Worm (Caenorhabditis elegans): Measurements from ENCODE around the gene C11G6.2.

DNA sequence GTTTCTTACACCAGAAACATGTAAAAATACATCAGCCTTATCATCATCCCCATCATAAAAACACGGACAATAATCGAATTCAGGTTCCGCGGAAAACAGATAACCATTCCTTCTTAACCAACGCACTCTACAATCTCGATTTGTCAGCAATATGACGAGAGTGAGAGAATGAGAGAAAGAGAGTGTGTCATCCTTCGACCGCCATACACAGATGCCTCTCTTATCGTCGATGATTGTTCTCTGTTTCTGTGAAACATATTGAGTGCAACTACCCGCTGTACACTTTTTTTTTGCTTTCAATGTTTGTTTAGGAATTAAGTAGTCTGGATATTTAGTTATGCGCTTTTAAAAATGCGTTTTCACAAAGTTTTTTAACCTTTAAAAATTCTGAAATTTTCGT is 20.6 kb downstream of the C11G6.2 start:
- TF ChIP-seq ztf-1 (GFP tag; conservative IDR thresholded peaks at IDR 0.05) = no peak
- TF ChIP-seq dmd-4 (tag; optimal IDR thresholded peaks at IDR 0.05) = no peak
- no peak for TF ChIP-seq unc-39 (tag; optimal IDR thresholded peaks at IDR 0.05)
- no peak for TF ChIP-seq nhr-12 (tag; optimal IDR thresholded peaks at IDR 0.05)
- no peak for TF ChIP-seq ama-1 (optimal IDR thresholded peaks at IDR 0.05)
- peak; percentile 92 for TF ChIP-seq sma-9 (GFP tag; optimal IDR thresholded peaks at IDR 0.05)
- TF ChIP-seq sma-9 (tag; optimal IDR thresholded peaks at IDR 0.05) = no peak
- peak; percentile 1 for TF ChIP-seq egl-27 (tag; optimal IDR thresholded peaks at IDR 0.05)
- TF ChIP-seq lin-13 (GFP tag; optimal IDR thresholded peaks at IDR 0.05) = no peak
- no peak for TF ChIP-seq alr-1 (tag; optimal IDR thresholded peaks at IDR 0.05)
- no peak for TF ChIP-seq unc-55 (GFP tag; optimal IDR thresholded peaks at IDR 0.05)
- peak; percentile 98 for TF ChIP-seq fos-1 (tag; optimal IDR thresholded peaks at IDR 0.05)
